Fruit fly (Drosophila melanogaster) whole organism, pupa: ENCODE data around the gene Nazo.

Experiments
- CG13204 ChIP-seq: fragments of 200-800 bp; sonication (Bioruptor generic); optimal IDR thresholded peaks from 2 replicates; lab custom pipeline; 2018; ENCODE audit warnings: missing biosample characterization, mild to moderate bottlenecking, missing genetic modification characterization, moderate library complexity
- CG32121 ChIP-seq: fragments of 200-800 bp; sonication (Bioruptor generic); IDR thresholded peaks from 2 replicates; pipeline ENCODE4 v1.3.6; 2022; ENCODE audit warnings: missing biosample characterization, missing genetic modification characterization
- CG34367 ChIP-seq: fragments of 200-800 bp; sonication (Bioruptor generic); optimal IDR thresholded peaks from 2 replicates; lab custom pipeline; 2018; ENCODE audit warnings: missing biosample characterization, mild to moderate bottlenecking, missing genetic modification characterization
- CG4496 ChIP-seq: fragments of 200-800 bp; sonication (Bioruptor generic); IDR thresholded peaks from 3 replicates; pipeline ENCODE4 v1.3.6; 2022; ENCODE audit warnings: missing biosample characterization, missing genetic modification characterization
- CG8301 ChIP-seq: fragments of 200-800 bp; sonication (Bioruptor generic); optimal IDR thresholded peaks from 2 replicates; lab custom pipeline; 2018; ENCODE audit warnings: missing biosample characterization, mild to moderate bottlenecking, missing genetic modification characterization
- CG9948 ChIP-seq: fragments of 200-800 bp; sonication (Bioruptor generic); optimal IDR thresholded peaks from 2 replicates; lab custom pipeline; 2018; ENCODE audit warnings: missing biosample characterization, mild to moderate bottlenecking, missing genetic modification characterization, moderate library complexity
- D1 ChIP-seq: fragments of 200-800 bp; sonication (Bioruptor generic); optimal IDR thresholded peaks from 2 replicates; lab custom pipeline; 2018; ENCODE audit warnings: missing biosample characterization, mild to moderate bottlenecking, missing genetic modification characterization, moderate library complexity
- EcR ChIP-seq: fragments of 200-800 bp; sonication (Bioruptor generic); optimal IDR thresholded peaks from 3 replicates; lab custom pipeline; 2019; ENCODE audit warnings: missing biosample characterization, missing genetic modification characterization, mild to moderate bottlenecking, moderate library complexity, missing genetic modification reagents
- Ets98B ChIP-seq: fragments of 200-800 bp; sonication (Bioruptor generic); IDR thresholded peaks from 2 replicates; pipeline ENCODE4 v1.3.6; 2022; ENCODE audit warnings: missing biosample characterization, missing genetic modification characterization
- Pif1B ChIP-seq: fragments of 200-800 bp; sonication (Bioruptor generic); optimal IDR thresholded peaks from 3 replicates; lab custom pipeline; 2016; ENCODE audit warnings: missing biosample characterization, missing genetic modification characterization
- Snoo ChIP-seq: fragments of 200-800 bp; sonication (Bioruptor generic); optimal IDR thresholded peaks from 3 replicates; lab custom pipeline; 2017; ENCODE audit warnings: missing biosample characterization, mild to moderate bottlenecking, missing genetic modification characterization, inconsistent platforms
- fd96Ca ChIP-seq: fragments of 200-800 bp; sonication (Bioruptor generic); IDR thresholded peaks from 3 replicates; pipeline ENCODE4 v1.3.6; 2022; ENCODE audit warnings: missing biosample characterization, missing genetic modification characterization
- rn ChIP-seq: fragments of 200-800 bp; sonication (Bioruptor generic); IDR thresholded peaks from 2 replicates; pipeline ENCODE4 v1.3.6; 2022; ENCODE audit warnings: missing biosample characterization, missing genetic modification characterization

- no peak for TF ChIP-seq rn
- TF ChIP-seq D1 (tag; lab: Kevin White, UChicago): no peak
- TF ChIP-seq Pif1B (GFP tag; lab: Kevin White, UChicago): no peak
- no peak for TF ChIP-seq Snoo (tag; lab: Kevin White, UChicago)
- no peak for TF ChIP-seq CG9948 (tag; lab: Kevin White, UChicago)
- no peak for TF ChIP-seq CG4496 (GFP tag; lab: Robert Waterston, UW)
- no peak for TF ChIP-seq CG8301 (tag; lab: Kevin White, UChicago)
- TF ChIP-seq CG34367 (tag; lab: Kevin White, UChicago): no peak
- TF ChIP-seq EcR (GFP tag; lab: Kevin White, UChicago): no peak
- no peak for TF ChIP-seq CG32121 (GFP tag; lab: Robert Waterston, UW)
- no peak for TF ChIP-seq fd96Ca
- TF ChIP-seq Ets98B (GFP tag; lab: Robert Waterston, UW): no peak
- TF ChIP-seq CG13204: no peak
Observed at dm6 chr3R:8313038-8313437, 25.4 kb downstream of the Nazo start, which contains the start of gene CG7483.
